Worm (Caenorhabditis elegans) whole organism, L3 larva: ENCODE measurements around the gene W03C9.2.

Experiments
- ZK546.5 ChIP-seq: sonication (generic microtip); optimal IDR thresholded peaks from 2 replicates; lab custom pipeline; 2017; ENCODE audit warnings: missing biosample characterization, missing genetic modification characterization
- ama-1 ChIP-seq: fragments of 150-350 bp; optimal IDR thresholded peaks from 2 replicates; lab custom pipeline; 2018
- ceh-16 ChIP-seq: sonication (generic microtip); optimal IDR thresholded peaks from 2 replicates; lab custom pipeline; 2017; ENCODE audit warnings: missing biosample characterization, missing genetic modification characterization
- ceh-82 ChIP-seq: fragments of 150-350 bp; optimal IDR thresholded peaks from 2 replicates; lab custom pipeline; 2014; ENCODE audit warnings: missing biosample characterization, missing genetic modification characterization
- ceh-9 ChIP-seq: sonication (generic microtip); optimal IDR thresholded peaks from 2 replicates; lab custom pipeline; 2018; ENCODE audit warnings: missing biosample characterization, missing genetic modification characterization
- egl-27 ChIP-seq: sonication (generic microtip); optimal IDR thresholded peaks from 4 replicates; lab custom pipeline; 2017; ENCODE audit warnings: missing biosample characterization, missing genetic modification reagents, missing genetic modification characterization
- elt-1 ChIP-seq: fragments of 150-350 bp; optimal IDR thresholded peaks from 2 replicates; lab custom pipeline; 2014; ENCODE audit warnings: missing biosample characterization, missing genetic modification characterization
- elt-2 ChIP-seq: sonication (generic microtip); optimal IDR thresholded peaks from 2 replicates; lab custom pipeline; 2016; ENCODE audit warnings: missing genetic modification reagents, mild to moderate bottlenecking, missing genetic modification characterization, missing compliant biosample characterization
- elt-3 ChIP-seq, 3 experiments: fragments of 150-350 bp in 1 of 3; sonication (generic microtip) in 2 of 3; optimal IDR thresholded peaks; 2 replicates in 2 of 3; 4 replicates in 1 of 3; lab custom pipeline; 2014 to 2017; ENCODE audit warnings: missing biosample characterization in 3 of 3, missing genetic modification characterization in 3 of 3
- eor-1 ChIP-seq, 2 experiments: fragments of 150-350 bp; optimal IDR thresholded peaks; 2 replicates each; lab custom pipeline; 2014 to 2018; ENCODE audit warnings: missing biosample characterization in 2 of 2, missing genetic modification characterization in 2 of 2
- fkh-10 ChIP-seq: sonication (generic microtip); optimal IDR thresholded peaks from 2 replicates; lab custom pipeline; 2017; ENCODE audit warnings: missing biosample characterization, missing genetic modification reagents, missing genetic modification characterization
- fos-1 ChIP-seq: fragments of 150-350 bp; optimal IDR thresholded peaks from 2 replicates; lab custom pipeline; 2014; ENCODE audit warnings: missing biosample characterization, missing genetic modification characterization
- hmg-11 ChIP-seq: sonication (generic microtip); optimal IDR thresholded peaks from 2 replicates; lab custom pipeline; 2016; ENCODE audit warnings: missing genetic modification characterization, missing compliant biosample characterization
- jun-1 ChIP-seq: fragments of 150-350 bp; optimal IDR thresholded peaks from 2 replicates; lab custom pipeline; 2014; ENCODE audit warnings: missing biosample characterization, missing genetic modification reagents, missing genetic modification characterization
- lin-15B ChIP-seq: fragments of 150-350 bp; optimal IDR thresholded peaks from 2 replicates; lab custom pipeline; 2014; ENCODE audit warnings: missing biosample characterization, missing genetic modification characterization
- lin-39 ChIP-seq: fragments of 150-350 bp; optimal IDR thresholded peaks from 2 replicates; lab custom pipeline; 2018; ENCODE audit warnings: missing biosample characterization, missing genetic modification reagents, missing genetic modification characterization
- lsy-12 ChIP-seq: sonication (generic microtip); optimal IDR thresholded peaks from 2 replicates; lab custom pipeline; 2016; ENCODE audit warnings: mild to moderate bottlenecking, missing genetic modification characterization, missing compliant biosample characterization
- mdl-1 ChIP-seq: fragments of 150-350 bp; optimal IDR thresholded peaks from 2 replicates; lab custom pipeline; 2014; ENCODE audit warnings: missing biosample characterization, missing genetic modification characterization
- nfya-1 ChIP-seq: sonication (generic microtip); optimal IDR thresholded peaks from 2 replicates; lab custom pipeline; 2017; ENCODE audit warnings: missing genetic modification characterization, mild to moderate bottlenecking, missing compliant biosample characterization, antibody characterized with exemption, moderate library complexity; ENCODE audit not compliant: insufficient read depth
- nhr-11 ChIP-seq: fragments of 150-350 bp; optimal IDR thresholded peaks from 2 replicates; lab custom pipeline; 2014; ENCODE audit warnings: missing biosample characterization, missing genetic modification characterization
- nhr-12 ChIP-seq: fragments of 150-350 bp; optimal IDR thresholded peaks from 2 replicates; lab custom pipeline; 2014; ENCODE audit warnings: missing biosample characterization, missing genetic modification characterization
- nhr-23 ChIP-seq: fragments of 150-350 bp; optimal IDR thresholded peaks from 2 replicates; lab custom pipeline; 2014; ENCODE audit warnings: missing biosample characterization, missing genetic modification reagents, missing genetic modification characterization
- nhr-25 ChIP-seq: sonication (generic microtip); optimal IDR thresholded peaks from 2 replicates; lab custom pipeline; 2017; ENCODE audit warnings: missing biosample characterization, missing genetic modification characterization
- nhr-28 ChIP-seq: fragments of 150-350 bp; optimal IDR thresholded peaks from 2 replicates; lab custom pipeline; 2014; ENCODE audit warnings: missing biosample characterization, missing genetic modification characterization
- nhr-67 ChIP-seq: fragments of 150-350 bp; optimal IDR thresholded peaks from 2 replicates; lab custom pipeline; 2014; ENCODE audit warnings: missing biosample characterization, missing genetic modification characterization
- nhr-77 ChIP-seq: fragments of 150-350 bp; optimal IDR thresholded peaks from 2 replicates; lab custom pipeline; 2014; ENCODE audit warnings: missing biosample characterization, missing genetic modification characterization
- pha-4 ChIP-seq: fragments of 150-350 bp; optimal IDR thresholded peaks from 2 replicates; lab custom pipeline; 2014; ENCODE audit warnings: missing biosample characterization, missing genetic modification reagents, missing genetic modification characterization
- sea-2 ChIP-seq: fragments of 150-350 bp; sonication (generic microtip); optimal IDR thresholded peaks from 4 replicates; lab custom pipeline; 2014; ENCODE audit warnings: missing biosample characterization, missing genetic modification reagents, missing genetic modification characterization
- tbx-2 ChIP-seq: sonication (generic microtip); optimal IDR thresholded peaks from 2 replicates; lab custom pipeline; 2016; ENCODE audit warnings: mild to moderate bottlenecking, missing genetic modification characterization, missing compliant biosample characterization
- unc-39 ChIP-seq: sonication (generic microtip); optimal IDR thresholded peaks from 4 replicates; lab custom pipeline; 2017; ENCODE audit warnings: missing biosample characterization, missing genetic modification characterization
- unc-62 ChIP-seq: fragments of 150-350 bp; sonication (generic microtip); optimal IDR thresholded peaks from 4 replicates; lab custom pipeline; 2014; ENCODE audit warnings: missing biosample characterization, missing genetic modification reagents, missing genetic modification characterization
- zag-1 ChIP-seq: fragments of 150-350 bp; optimal IDR thresholded peaks from 2 replicates; lab custom pipeline; 2014; ENCODE audit warnings: missing biosample characterization, missing genetic modification characterization

Gene W03C9.2

ce11 chrII:11928752-11929151, 33.4 kb upstream of the W03C9.2 start:
- no peak for TF ChIP-seq ceh-9 (tag; lab: Kevin White, UChicago)
- TF ChIP-seq nhr-25 (tag; lab: Kevin White, UChicago): peak; percentile 90
- TF ChIP-seq nhr-23 (tag; lab: Kevin White, UChicago): peak; percentile 41
- TF ChIP-seq lsy-12: peak; percentile 50
- peak; percentile 15 for TF ChIP-seq egl-27
- no peak for TF ChIP-seq hmg-11 (tag; lab: Kevin White, UChicago)
- no peak for TF ChIP-seq elt-3 (tag; optimal IDR thresholded peaks at IDR 0.05; lab: Kevin White, UChicago)
- TF ChIP-seq pha-4 (tag; lab: Kevin White, UChicago): no peak
- no peak for TF ChIP-seq nfya-1

- TF ChIP-seq zag-1 (tag; lab: Kevin White, UChicago) (no peak), lin-39 (tag; lab: Kevin White, UChicago) (no peak), nhr-67 (tag; lab: Kevin White, UChicago) (no peak), jun-1 (tag; lab: Kevin White, UChicago) (no peak), unc-39 (tag; lab: Kevin White, UChicago) (no peak), ama-1 (lab: Kevin White, UChicago) (no peak), fos-1 (no peak), mdl-1 (tag; lab: Kevin White, UChicago) (no peak)
Measured at ce11 chrII:11930132-11930531, 32.0 kb upstream of the W03C9.2 start.

ce11 chrII:11935266-11935665, 26.9 kb upstream of the W03C9.2 start, which contains the start of gene lin-29:
Gene lin-29, minus strand, starts transcription at chrII:11935343.
- TF ChIP-seq mdl-1 (tag; lab: Kevin White, UChicago): no peak
- no peak for TF ChIP-seq egl-27
- no peak for TF ChIP-seq lin-39 (tag; lab: Kevin White, UChicago)
- no peak for TF ChIP-seq fos-1
- TF ChIP-seq sea-2 (GFP tag; lab: Kevin White, UChicago): no peak
- TF ChIP-seq unc-62 (GFP tag; lab: Kevin White, UChicago): no peak

- TF ChIP-seq nhr-77: no peak
- TF ChIP-seq elt-2 (tag; lab: Kevin White, UChicago): peak; percentile 24
- TF ChIP-seq, all 47 proteins: peak for 1
Measured at ce11 chrII:11936393-11936792, 25.8 kb upstream of the W03C9.2 start.

ce11 chrII:11948459-11948858, 13.7 kb upstream of the W03C9.2 start, which contains the start of gene W03C9.8:
Gene W03C9.8, plus strand, starts transcription at chrII:11948759.
- no peak for TF ChIP-seq ceh-16
- no peak for TF ChIP-seq ceh-9 (tag; lab: Kevin White, UChicago)
- TF ChIP-seq nhr-77: no peak
- no peak for TF ChIP-seq fkh-10 (GFP tag; lab: Kevin White, UChicago)
- TF ChIP-seq ceh-82 (tag; lab: Kevin White, UChicago): no peak
- TF ChIP-seq lin-39 (tag; lab: Kevin White, UChicago): no peak
- no peak for TF ChIP-seq elt-1 (tag; lab: Kevin White, UChicago)
- no peak for TF ChIP-seq elt-2 (tag; lab: Kevin White, UChicago)
- TF ChIP-seq nhr-11: no peak
- no peak for TF ChIP-seq unc-62 (GFP tag; lab: Kevin White, UChicago)
- TF ChIP-seq tbx-2: no peak
- no peak for TF ChIP-seq nhr-67 (tag; lab: Kevin White, UChicago)
- no peak for TF ChIP-seq ama-1 (lab: Kevin White, UChicago)
- TF ChIP-seq, all 47 proteins: peak for 0

- TF ChIP-seq zag-1 (tag; lab: Kevin White, UChicago): no peak
- TF ChIP-seq nhr-25 (tag; lab: Kevin White, UChicago): no peak
- TF ChIP-seq pha-4 (tag; lab: Kevin White, UChicago): no peak
- TF ChIP-seq fos-1: no peak
- no peak for TF ChIP-seq ceh-16
- no peak for TF ChIP-seq nhr-28 (tag; lab: Kevin White, UChicago)
- TF ChIP-seq hmg-11 (tag; lab: Kevin White, UChicago): no peak
- no peak for TF ChIP-seq nhr-67 (tag; lab: Kevin White, UChicago)
- TF ChIP-seq ama-1 (lab: Kevin White, UChicago): no peak
- TF ChIP-seq eor-1 (tag; optimal IDR thresholded peaks at IDR 0.05; lab: Kevin White, UChicago): no peak
- no peak for TF ChIP-seq nhr-12 (tag; lab: Kevin White, UChicago)
- no peak for TF ChIP-seq ceh-9 (tag; lab: Kevin White, UChicago)
- TF ChIP-seq unc-62 (GFP tag; lab: Kevin White, UChicago): no peak
- TF ChIP-seq lin-15B (tag; lab: Kevin White, UChicago): no peak
- TF ChIP-seq fkh-10 (GFP tag; lab: Kevin White, UChicago): no peak
- TF ChIP-seq ZK546.5 (tag; lab: Kevin White, UChicago): no peak
- no peak for TF ChIP-seq elt-2 (tag; lab: Kevin White, UChicago)
Measured at ce11 chrII:11952963-11953362, 9.2 kb upstream of the W03C9.2 start.
